Fruit fly (Drosophila melanogaster) whole organism: ENCODE data around the gene CG31406.

ENCODE experiments used
- Dll ChIP-seq: fragments of >200 bp; optimal IDR thresholded peaks from 2 replicates; lab custom pipeline; 2017
- EcR ChIP-seq, 2 experiments: fragments of >200 bp; optimal IDR thresholded peaks; 2 replicates each; lab custom pipeline; 2017; ENCODE audit warnings: missing biosample characterization in 2 of 2, missing genetic modification characterization in 2 of 2, missing genetic modification reagents in 2 of 2
- pan ChIP-seq: fragments of >200 bp; optimal IDR thresholded peaks from 2 replicates; lab custom pipeline; 2017
- usp ChIP-seq: fragments of >200 bp; optimal IDR thresholded peaks from 2 replicates; lab custom pipeline; 2017; ENCODE audit warnings: missing biosample characterization, missing genetic modification characterization, mixed read lengths

dm6 chr3R:10368251-10368650 lies 19.7 kb downstream of the CG31406 start:
- TF ChIP-seq Dll (lab: Kevin White, UChicago) = no peak
- TF ChIP-seq usp = no peak
- TF ChIP-seq pan (lab: Kevin White, UChicago) = no peak
- TF ChIP-seq EcR (GFP tag; optimal IDR thresholded peaks at IDR 0.05; lab: Kevin White, UChicago) = no peak
